Fruit fly (Drosophila melanogaster): ENCODE results near the gene CG42637.

The CG42637 gene

DNA sequence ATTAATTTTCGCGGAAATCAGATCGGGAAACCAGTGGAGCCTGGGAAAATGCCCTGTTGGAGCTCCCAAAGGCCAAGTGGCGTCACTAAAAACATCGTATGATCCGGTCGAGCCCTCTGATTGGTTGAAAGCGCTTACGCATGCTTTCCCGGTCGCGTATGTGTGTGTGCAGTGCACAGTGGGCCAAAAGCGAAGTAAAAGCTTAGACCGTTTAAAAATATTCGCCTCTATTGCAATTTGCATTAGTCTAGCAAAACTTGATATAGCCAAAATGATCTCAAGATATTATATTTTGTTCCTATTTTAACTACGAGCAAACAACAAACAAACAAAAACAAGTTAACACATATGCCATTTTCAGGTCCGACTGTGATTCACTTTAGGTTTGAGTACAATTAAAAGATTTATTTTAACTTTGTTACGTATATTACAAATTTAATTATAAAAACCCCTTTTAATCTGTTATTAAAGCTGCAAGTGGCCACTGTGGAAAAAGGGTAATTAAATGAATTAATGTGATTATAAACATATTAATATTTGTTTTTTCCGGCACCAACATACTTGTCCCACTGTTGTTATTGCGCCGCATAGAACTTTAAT lies 934 bp upstream of the CG42637 start (continued):
- peak; percentile 96 for TF ChIP-seq CG10543 (GFP tag; optimal IDR thresholded peaks at IDR 0.05)
- no peak for TF ChIP-seq gt (GFP tag; IDR thresholded peaks at IDR 0.05)
- TF ChIP-seq CG31365 (tag; optimal IDR thresholded peaks at IDR 0.05): no peak
- peak; percentile 69 for TF ChIP-seq repo (GFP tag; optimal IDR thresholded peaks at IDR 0.05)
- peak; percentile 83 for TF ChIP-seq Atf6 (GFP tag; IDR thresholded peaks at IDR 0.05)
- peak; percentile 88 for TF ChIP-seq lbe (GFP tag; optimal IDR thresholded peaks at IDR 0.05)
- peak; percentile 60; the same call in 1 of the 3 replicates for TF ChIP-seq H15 (GFP tag; IDR thresholded peaks at IDR 0.05)
- TF ChIP-seq CG11085 (GFP tag; IDR thresholded peaks at IDR 0.05): 0 out of 2 replicates have a peak, but pooled peaks have one; percentile 31
- peak; percentile 84 for TF ChIP-seq Sox102F (GFP tag; optimal IDR thresholded peaks at IDR 0.05)
- TF ChIP-seq HLH4C (GFP tag; IDR thresholded peaks at IDR 0.05; ENCODE audit: partially characterized antibody): peak; percentile 42; the same call in 1 of the 3 replicates
- peak; percentile 81 for TF ChIP-seq pho (GFP tag; optimal IDR thresholded peaks at IDR 0.05)
- TF ChIP-seq zfh2 (GFP tag; optimal IDR thresholded peaks at IDR 0.05): peak; percentile 76
- TF ChIP-seq stwl (tag; optimal IDR thresholded peaks at IDR 0.05): no peak
- peak; percentile 51; the same call in 1 of the 2 replicates for TF ChIP-seq chm (GFP tag; IDR thresholded peaks at IDR 0.05)
- TF ChIP-seq CG4730 (GFP tag; IDR thresholded peaks at IDR 0.05): 0 out of 2 replicates have a peak, but pooled peaks have one; percentile 38
- peak; percentile 47; the same call in 1 of the 2 replicates for TF ChIP-seq CG14667 (GFP tag; IDR thresholded peaks at IDR 0.05)
- TF ChIP-seq Gug (GFP tag; IDR thresholded peaks at IDR 0.05): peak; percentile 54; the same call in 2 of the 4 replicates
- no peak for TF ChIP-seq ham (GFP tag; IDR thresholded peaks at IDR 0.05)
- peak; percentile 66 for TF ChIP-seq CG17328 (GFP tag; IDR thresholded peaks at IDR 0.05)
- TF ChIP-seq sima (GFP tag; optimal IDR thresholded peaks at IDR 0.05): no peak
- TF ChIP-seq Dip2 (GFP tag; IDR thresholded peaks at IDR 0.05): no peak
- TF ChIP-seq Abd-B (GFP tag; optimal IDR thresholded peaks at IDR 0.05): peak; percentile 77
- peak; percentile 92 for TF ChIP-seq CG34376 (GFP tag; optimal IDR thresholded peaks at IDR 0.05)
- no peak for TF ChIP-seq Aef1 (GFP tag; IDR thresholded peaks at IDR 0.05)
- peak; percentile 62 for TF ChIP-seq al (GFP tag; IDR thresholded peaks at IDR 0.05)
- TF ChIP-seq scrt (GFP tag; optimal IDR thresholded peaks at IDR 0.05): peak; percentile 76
- peak; percentile 75 for TF ChIP-seq btn (GFP tag; optimal IDR thresholded peaks at IDR 0.05)
- 0 out of 2 replicates have a peak, but pooled peaks have one; percentile 35 for TF ChIP-seq CG10321 (GFP tag; IDR thresholded peaks at IDR 0.05)
- TF ChIP-seq Fer3 (tag; optimal IDR thresholded peaks at IDR 0.05): peak; percentile 77
- TF ChIP-seq CG1024 (GFP tag; IDR thresholded peaks at IDR 0.05): no peak
- TF ChIP-seq br (optimal IDR thresholded peaks at IDR 0.05): no peak
- TF ChIP-seq caup (GFP tag; optimal IDR thresholded peaks at IDR 0.05; ENCODE audit: severe bottlenecking): peak; percentile 91
- peak; percentile 69 for TF ChIP-seq Hmx (GFP tag; optimal IDR thresholded peaks at IDR 0.05)
- TF ChIP-seq CG17385 (GFP tag; optimal IDR thresholded peaks at IDR 0.05): peak; percentile 87
- TF ChIP-seq CG18599 (GFP tag; optimal IDR thresholded peaks at IDR 0.05): peak; percentile 91
- TF ChIP-seq Myb (GFP tag; optimal IDR thresholded peaks at IDR 0.05): peak; percentile 41
- peak; percentile 66 for TF ChIP-seq CG6683 (GFP tag; optimal IDR thresholded peaks at IDR 0.05)
- TF ChIP-seq CG3726 (GFP tag; IDR thresholded peaks at IDR 0.05): no peak
- peak; percentile 69 to 74 for TF ChIP-seq chif (GFP tag; optimal IDR thresholded peaks at IDR 0.05)
- no peak for TF ChIP-seq CG15479 (GFP tag; optimal IDR thresholded peaks at IDR 0.05)
- TF ChIP-seq CG7839 (tag; optimal IDR thresholded peaks at IDR 0.05): peak; percentile 91
- TF ChIP-seq Xrp1 (GFP tag; IDR thresholded peaks at IDR 0.05): peak; percentile 82
- peak; percentile 66 for TF ChIP-seq wek (GFP tag; optimal IDR thresholded peaks at IDR 0.05)
- no peak for TF ChIP-seq dan (GFP tag; IDR thresholded peaks at IDR 0.05)
- TF ChIP-seq fru (optimal IDR thresholded peaks at IDR 0.05): no peak
- TF ChIP-seq sna (GFP tag; IDR thresholded peaks at IDR 0.05; ENCODE audit: partially characterized antibody): peak; percentile 33; the same call in 1 of the 2 replicates
- TF ChIP-seq Rx (GFP tag; IDR thresholded peaks at IDR 0.05): peak; percentile 7; the same call in 1 of the 2 replicates
- peak; percentile 89 for TF ChIP-seq NFAT (GFP tag; IDR thresholded peaks at IDR 0.05)
- TF ChIP-seq Mes4 (GFP tag; optimal IDR thresholded peaks at IDR 0.05): peak; percentile 71
- TF ChIP-seq Pdp1 (GFP tag; optimal IDR thresholded peaks at IDR 0.05): peak; percentile 65 to 84
